Fruit fly (Drosophila melanogaster) whole organism, embryonic: Measurements from ENCODE around the gene w.
A peak's percentile ranks its signal among the peaks of the same experiment; 100 is the strongest.

Experiments used
- CG10366 ChIP-seq: fragments of 200-800 bp; sonication (Bioruptor generic); IDR thresholded peaks from 2 replicates; pipeline ENCODE4 v1.3.6; 2022; ENCODE audit warnings: missing biosample characterization, missing genetic modification characterization
- CG14441 ChIP-seq: fragments of 200-800 bp; sonication (Bioruptor generic); IDR thresholded peaks from 2 replicates; pipeline ENCODE4 v1.3.6; 2022; ENCODE audit warnings: missing biosample characterization, missing genetic modification characterization
- CG3281 ChIP-seq: fragments of 200-800 bp; sonication (Bioruptor generic); optimal IDR thresholded peaks from 3 replicates; lab custom pipeline; 2017; ENCODE audit warnings: missing biosample characterization, mild to moderate bottlenecking, missing genetic modification characterization
- CG3407 ChIP-seq: fragments of 200-800 bp; sonication (Bioruptor generic); optimal IDR thresholded peaks from 2 replicates; lab custom pipeline; 2018; ENCODE audit warnings: missing biosample characterization, mild to moderate bottlenecking, missing genetic modification characterization
- CG8281 ChIP-seq: fragments of 200-800 bp; sonication (Bioruptor generic); optimal IDR thresholded peaks from 2 replicates; lab custom pipeline; 2018; ENCODE audit warnings: missing biosample characterization, mild to moderate bottlenecking, missing genetic modification characterization, moderate library complexity
- Dll ChIP-seq: fragments of 200-800 bp; sonication (Bioruptor generic); IDR thresholded peaks from 4 replicates; pipeline ENCODE4 v1.3.6; 2022; ENCODE audit warnings: missing biosample characterization, missing genetic modification characterization; ENCODE audit not compliant: partially characterized antibody
- Mes4 ChIP-seq: fragments of 200-800 bp; sonication (Bioruptor generic); optimal IDR thresholded peaks from 2 replicates; lab custom pipeline; 2016; ENCODE audit warnings: missing biosample characterization, missing genetic modification characterization
- Sry-β ChIP-seq: fragments of 200-800 bp; sonication (Bioruptor generic); optimal IDR thresholded peaks from 2 replicates; lab custom pipeline; 2018; ENCODE audit warnings: missing biosample characterization, mild to moderate bottlenecking, missing genetic modification characterization, moderate library complexity
- jing ChIP-seq: fragments of 200-800 bp; sonication (Bioruptor generic); optimal IDR thresholded peaks from 2 replicates; lab custom pipeline; 2018; ENCODE audit warnings: missing biosample characterization, mild to moderate bottlenecking, missing genetic modification characterization
- lola ChIP-seq, 3 experiments: fragments of >200 bp in 2 of 3; fragments of 200-800 bp in 1 of 3; sonication (Bioruptor generic) in 1 of 3; optimal IDR thresholded peaks; 2 replicates each; lab custom pipeline; 2017 to 2019; ENCODE audit warnings: missing biosample characterization in 3 of 3, missing genetic modification characterization in 3 of 3, mild to moderate bottlenecking in 1 of 3, moderate library complexity in 1 of 3
- mam ChIP-seq: fragments of 200-800 bp; sonication (Bioruptor generic); optimal IDR thresholded peaks from 3 replicates; lab custom pipeline; 2016; ENCODE audit warnings: missing biosample characterization, missing genetic modification characterization
- sc ChIP-seq, 3 experiments: fragments of >200 bp in 2 of 3; fragments of 200-800 bp in 1 of 3; sonication (Bioruptor generic) in 1 of 3; optimal IDR thresholded peaks; 2 replicates in 2 of 3; 3 replicates in 1 of 3; lab custom pipeline; 2017; ENCODE audit warnings: mild to moderate bottlenecking in 1 of 3, missing biosample characterization in 1 of 3, missing genetic modification characterization in 1 of 3, missing genetic modification reagents in 1 of 3
- yki ChIP-seq: fragments of >200 bp; optimal IDR thresholded peaks from 3 replicates; lab custom pipeline; 2018

DNA sequence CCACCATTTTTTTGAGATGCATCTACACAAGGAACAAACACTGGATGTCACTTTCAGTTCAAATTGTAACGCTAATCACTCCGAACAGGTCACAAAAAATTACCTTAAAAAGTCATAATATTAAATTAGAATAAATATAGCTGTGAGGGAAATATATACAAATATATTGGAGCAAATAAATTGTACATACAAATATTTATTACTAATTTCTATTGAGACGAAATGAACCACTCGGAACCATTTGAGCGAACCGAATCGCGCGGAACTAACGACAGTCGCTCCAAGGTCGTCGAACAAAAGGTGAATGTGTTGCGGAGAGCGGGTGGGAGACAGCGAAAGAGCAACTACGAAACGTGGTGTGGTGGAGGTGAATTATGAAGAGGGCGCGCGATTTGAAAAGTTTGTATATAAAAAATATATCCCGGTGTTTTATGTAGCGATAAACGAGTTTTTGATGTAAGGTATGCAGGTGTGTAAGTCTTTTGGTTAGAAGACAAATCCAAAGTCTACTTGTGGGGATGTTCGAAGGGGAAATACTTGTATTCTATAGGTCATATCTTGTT is 6.1 kb downstream of the w start, which contains the start of gene CG32795:
- TF ChIP-seq lola (GFP tag; optimal IDR thresholded peaks at IDR 0.05; lab: Kevin White, UChicago) (peak in 1 of 3 experiments; percentile 45), yki (lab: Kevin White, UChicago) (no peak), CG3281 (GFP tag; lab: Kevin White, UChicago) (no peak), Sry-β (GFP tag; lab: Kevin White, UChicago) (peak; percentile 80), CG10366 (GFP tag; lab: Robert Waterston, UW) (no peak), jing (no peak), CG8281 (tag; lab: Kevin White, UChicago) (no peak), Dll (GFP tag; lab: Robert Waterston, UW) (no peak), Mes4 (no peak), sc (optimal IDR thresholded peaks at IDR 0.05; lab: Kevin White, UChicago) (no peak), sc (GFP tag; optimal IDR thresholded peaks at IDR 0.05; lab: Kevin White, UChicago) (no peak), CG14441 (GFP tag; lab: Robert Waterston, UW) (no peak), CG3407 (GFP tag; lab: Kevin White, UChicago) (no peak), mam (GFP tag; lab: Kevin White, UChicago) (no peak)
